Fruit fly (Drosophila melanogaster) whole organism, embryonic: ENCODE results near the gene MICU3.

ENCODE experiments used
- BEAF-32 ChIP-seq: fragments of 200-800 bp; sonication (Bioruptor generic); optimal IDR thresholded peaks from 3 replicates; lab custom pipeline; 2017; ENCODE audit warnings: missing biosample characterization, missing genetic modification characterization, mild to moderate bottlenecking, moderate library complexity, missing genetic modification reagents
- CG10267 ChIP-seq: fragments of 200-800 bp; sonication (Bioruptor generic); optimal IDR thresholded peaks from 2 replicates; lab custom pipeline; 2018; ENCODE audit warnings: missing biosample characterization, mild to moderate bottlenecking, missing genetic modification characterization, moderate library complexity
- CG10654 ChIP-seq: fragments of 200-800 bp; sonication (Bioruptor generic); optimal IDR thresholded peaks from 2 replicates; lab custom pipeline; 2016; ENCODE audit warnings: missing biosample characterization, missing genetic modification characterization
- CG11696 ChIP-seq: fragments of 200-800 bp; sonication (Bioruptor generic); IDR thresholded peaks from 2 replicates; pipeline ENCODE4 v1.3.6; 2022; ENCODE audit warnings: missing biosample characterization, missing genetic modification characterization
- CG13287 ChIP-seq: fragments of 200-800 bp; sonication (Bioruptor generic); IDR thresholded peaks from 2 replicates; pipeline ENCODE4 v1.3.6; 2022; ENCODE audit warnings: missing biosample characterization, missing genetic modification characterization; ENCODE audit not compliant: partially characterized antibody
- CG1647 ChIP-seq: fragments of 200-800 bp; sonication (Bioruptor generic); optimal IDR thresholded peaks from 3 replicates; lab custom pipeline; 2016; ENCODE audit warnings: missing biosample characterization, missing genetic modification characterization
- CG18011 ChIP-seq: fragments of 200-800 bp; sonication (Bioruptor generic); optimal IDR thresholded peaks from 2 replicates; lab custom pipeline; 2017; ENCODE audit warnings: missing biosample characterization, missing genetic modification characterization, mild to moderate bottlenecking, moderate library complexity, missing genotype
- CG2202 ChIP-seq: fragments of 200-800 bp; sonication (Bioruptor generic); optimal IDR thresholded peaks from 2 replicates; lab custom pipeline; 2018; ENCODE audit warnings: missing biosample characterization, mild to moderate bottlenecking, missing genetic modification characterization
- CG30020 ChIP-seq: fragments of 200-800 bp; optimal IDR thresholded peaks from 2 replicates; lab custom pipeline; 2019; ENCODE audit warnings: missing biosample characterization, mild to moderate bottlenecking, missing genetic modification characterization, moderate library complexity
- CG31365 ChIP-seq: fragments of 200-800 bp; sonication (Bioruptor generic); optimal IDR thresholded peaks from 2 replicates; lab custom pipeline; 2018; ENCODE audit warnings: missing biosample characterization, mild to moderate bottlenecking, missing genetic modification characterization
- CG42726 ChIP-seq: fragments of 200-800 bp; sonication (Bioruptor generic); IDR thresholded peaks from 2 replicates; pipeline ENCODE4 v1.3.6; 2022; ENCODE audit warnings: missing biosample characterization, missing genetic modification characterization; ENCODE audit not compliant: partially characterized antibody
- CG5180 ChIP-seq: fragments of 200-800 bp; sonication (Bioruptor generic); optimal IDR thresholded peaks from 3 replicates; lab custom pipeline; 2017; ENCODE audit warnings: missing biosample characterization, missing genetic modification characterization, mild to moderate bottlenecking, moderate library complexity, missing genetic modification reagents
- CG6765 ChIP-seq: fragments of 200-800 bp; sonication (Bioruptor generic); optimal IDR thresholded peaks from 3 replicates; lab custom pipeline; 2017; ENCODE audit warnings: missing biosample characterization, mild to moderate bottlenecking, missing genetic modification characterization
- CG7963 ChIP-seq: fragments of 200-800 bp; sonication (Bioruptor generic); IDR thresholded peaks from 3 replicates; pipeline ENCODE4 v1.3.6; 2022; ENCODE audit warnings: missing biosample characterization, missing genetic modification characterization; ENCODE audit not compliant: partially characterized antibody
- CG8924 ChIP-seq: fragments of 200-800 bp; optimal IDR thresholded peaks from 3 replicates; lab custom pipeline; 2019; ENCODE audit warnings: missing biosample characterization, mild to moderate bottlenecking, missing genetic modification characterization, moderate library complexity
- CG9817 ChIP-seq: fragments of 200-800 bp; sonication (Bioruptor generic); optimal IDR thresholded peaks from 2 replicates; lab custom pipeline; 2018; ENCODE audit warnings: missing biosample characterization, mild to moderate bottlenecking, missing genetic modification characterization, moderate library complexity
- CHES-1-like ChIP-seq: fragments of 200-800 bp; sonication (Bioruptor generic); optimal IDR thresholded peaks from 2 replicates; lab custom pipeline; 2016; ENCODE audit warnings: missing biosample characterization, missing genetic modification characterization
- CoRest ChIP-seq: fragments of 200-800 bp; sonication (Bioruptor generic); optimal IDR thresholded peaks from 3 replicates; lab custom pipeline; 2018; ENCODE audit warnings: missing biosample characterization, mild to moderate bottlenecking, missing genetic modification characterization, moderate library complexity
- D19B ChIP-seq: fragments of 200-800 bp; sonication (Bioruptor generic); optimal IDR thresholded peaks from 2 replicates; lab custom pipeline; 2017; ENCODE audit warnings: missing biosample characterization, mild to moderate bottlenecking, missing genetic modification characterization
- Fer2 ChIP-seq: fragments of 200-800 bp; sonication (Bioruptor generic); optimal IDR thresholded peaks from 2 replicates; lab custom pipeline; 2018; ENCODE audit warnings: missing biosample characterization, mild to moderate bottlenecking, missing genetic modification characterization, moderate library complexity
- Hr3 ChIP-seq: fragments of 200-800 bp; sonication (Bioruptor generic); optimal IDR thresholded peaks from 3 replicates; lab custom pipeline; 2016; ENCODE audit warnings: missing biosample characterization, missing genetic modification characterization
- Hsf ChIP-seq: fragments of 200-800 bp; sonication (Bioruptor generic); optimal IDR thresholded peaks from 3 replicates; lab custom pipeline; 2016; ENCODE audit warnings: missing biosample characterization, missing genetic modification characterization
- Mad ChIP-seq: fragments of 200-800 bp; sonication (Bioruptor generic); optimal IDR thresholded peaks from 2 replicates; lab custom pipeline; 2016; ENCODE audit warnings: missing biosample characterization, missing genetic modification characterization
- NC2α ChIP-seq: fragments of 200-800 bp; sonication (Bioruptor generic); optimal IDR thresholded peaks from 2 replicates; lab custom pipeline; 2016; ENCODE audit warnings: missing biosample characterization, missing genetic modification characterization
- NFAT ChIP-seq: fragments of 200-800 bp; sonication (Bioruptor generic); IDR thresholded peaks from 2 replicates; pipeline ENCODE4 v1.3.6; 2022; ENCODE audit warnings: missing biosample characterization, missing genetic modification characterization
- Oli ChIP-seq: fragments of 200-800 bp; sonication (Bioruptor generic); optimal IDR thresholded peaks from 2 replicates; lab custom pipeline; 2018; ENCODE audit warnings: missing biosample characterization, mild to moderate bottlenecking, missing genetic modification characterization, moderate library complexity
- Side ChIP-seq: fragments of 200-800 bp; sonication (Bioruptor generic); optimal IDR thresholded peaks from 2 replicates; lab custom pipeline; 2016; ENCODE audit warnings: missing biosample characterization, missing genetic modification characterization
- ac ChIP-seq: fragments of 200-800 bp; sonication (Bioruptor generic); optimal IDR thresholded peaks from 3 replicates; lab custom pipeline; 2017; ENCODE audit warnings: missing biosample characterization, mild to moderate bottlenecking, missing genetic modification characterization
- bigmax ChIP-seq: fragments of 200-800 bp; sonication (Bioruptor generic); optimal IDR thresholded peaks from 2 replicates; lab custom pipeline; 2018; ENCODE audit warnings: missing biosample characterization, mild to moderate bottlenecking, missing genetic modification characterization
- bowl ChIP-seq: fragments of 200-800 bp; sonication (Bioruptor generic); IDR thresholded peaks from 2 replicates; pipeline ENCODE4 v1.3.6; 2022; ENCODE audit warnings: missing biosample characterization, missing genetic modification characterization
- chm ChIP-seq: fragments of 200-800 bp; sonication (Bioruptor generic); IDR thresholded peaks from 2 replicates; pipeline ENCODE4 v1.3.6; 2022; ENCODE audit warnings: missing biosample characterization, missing genetic modification characterization
- da ChIP-seq: fragments of 200-800 bp; sonication (Bioruptor generic); optimal IDR thresholded peaks from 2 replicates; lab custom pipeline; 2016; ENCODE audit warnings: missing biosample characterization, missing genetic modification characterization
- dan ChIP-seq: fragments of 200-800 bp; sonication (Bioruptor generic); IDR thresholded peaks from 2 replicates; pipeline ENCODE4 v1.3.6; 2022; ENCODE audit warnings: missing biosample characterization, missing genetic modification characterization
- danr ChIP-seq: fragments of 200-800 bp; sonication (Bioruptor generic); IDR thresholded peaks from 2 replicates; pipeline ENCODE4 v1.3.6; 2022; ENCODE audit warnings: missing biosample characterization, missing genetic modification characterization
- dimm ChIP-seq: fragments of 200-800 bp; sonication (Bioruptor generic); IDR thresholded peaks from 2 replicates; pipeline ENCODE4 v1.3.6; 2022; ENCODE audit warnings: missing biosample characterization, missing genetic modification characterization
- emc ChIP-seq: fragments of 200-800 bp; sonication (Bioruptor generic); optimal IDR thresholded peaks from 2 replicates; lab custom pipeline; 2016; ENCODE audit warnings: missing biosample characterization, missing genetic modification characterization
- gro ChIP-seq: fragments of 200-800 bp; sonication (Bioruptor generic); optimal IDR thresholded peaks from 2 replicates; lab custom pipeline; 2016; ENCODE audit warnings: missing biosample characterization, missing genetic modification characterization
- jing ChIP-seq: fragments of 200-800 bp; sonication (Bioruptor generic); optimal IDR thresholded peaks from 2 replicates; lab custom pipeline; 2018; ENCODE audit warnings: missing biosample characterization, mild to moderate bottlenecking, missing genetic modification characterization
- kni ChIP-seq: fragments of 200-800 bp; sonication (Bioruptor generic); optimal IDR thresholded peaks from 3 replicates; lab custom pipeline; 2017; ENCODE audit warnings: mild to moderate bottlenecking, missing biosample characterization, missing genetic modification reagents, missing genetic modification characterization
- lilli ChIP-seq: fragments of 200-800 bp; sonication (Bioruptor generic); optimal IDR thresholded peaks from 3 replicates; lab custom pipeline; 2016; ENCODE audit warnings: missing biosample characterization, missing genetic modification characterization
- lov ChIP-seq, 2 experiments: fragments of 200-800 bp in 1 of 2; fragments of >200 bp in 1 of 2; sonication (Bioruptor generic) in 1 of 2; IDR thresholded peaks in 1 of 2; optimal IDR thresholded peaks in 1 of 2; 2 replicates in 1 of 2; 3 replicates in 1 of 2; pipeline versions ENCODE4 v1.3.6 to Lab custom; 2017 to 2022; ENCODE audit warnings: missing biosample characterization in 1 of 2, missing genetic modification characterization in 1 of 2
- pho ChIP-seq: fragments of 200-800 bp; sonication (Bioruptor generic); optimal IDR thresholded peaks from 2 replicates; lab custom pipeline; 2016; ENCODE audit warnings: missing biosample characterization, missing genetic modification characterization
- phol ChIP-seq: fragments of 200-800 bp; sonication (Bioruptor generic); optimal IDR thresholded peaks from 3 replicates; lab custom pipeline; 2018; ENCODE audit warnings: missing biosample characterization, mild to moderate bottlenecking, missing genetic modification characterization, moderate library complexity
- scrt ChIP-seq: fragments of 200-800 bp; sonication (Bioruptor generic); optimal IDR thresholded peaks from 2 replicates; lab custom pipeline; 2018; ENCODE audit warnings: missing biosample characterization, mild to moderate bottlenecking, missing genetic modification characterization, moderate library complexity
- tgo ChIP-seq: fragments of 200-800 bp; sonication (Bioruptor generic); IDR thresholded peaks from 3 replicates; pipeline ENCODE4 v1.3.6; 2022; ENCODE audit warnings: missing biosample characterization, missing genetic modification characterization
- tin ChIP-seq: fragments of 200-800 bp; sonication (Bioruptor generic); optimal IDR thresholded peaks from 3 replicates; lab custom pipeline; 2016; ENCODE audit warnings: missing biosample characterization, missing genetic modification characterization
- toy ChIP-seq: fragments of 200-800 bp; sonication (Bioruptor generic); IDR thresholded peaks from 2 replicates; pipeline ENCODE4 v1.3.6; 2022; ENCODE audit warnings: missing biosample characterization, missing genetic modification characterization
- vvl ChIP-seq: fragments of 200-800 bp; sonication (Bioruptor generic); IDR thresholded peaks from 2 replicates; pipeline ENCODE4 v1.3.6; 2022; ENCODE audit warnings: missing biosample characterization, missing genetic modification characterization
- yki ChIP-seq: fragments of >200 bp; optimal IDR thresholded peaks from 3 replicates; lab custom pipeline; 2018

The MICU3 gene

DNA sequence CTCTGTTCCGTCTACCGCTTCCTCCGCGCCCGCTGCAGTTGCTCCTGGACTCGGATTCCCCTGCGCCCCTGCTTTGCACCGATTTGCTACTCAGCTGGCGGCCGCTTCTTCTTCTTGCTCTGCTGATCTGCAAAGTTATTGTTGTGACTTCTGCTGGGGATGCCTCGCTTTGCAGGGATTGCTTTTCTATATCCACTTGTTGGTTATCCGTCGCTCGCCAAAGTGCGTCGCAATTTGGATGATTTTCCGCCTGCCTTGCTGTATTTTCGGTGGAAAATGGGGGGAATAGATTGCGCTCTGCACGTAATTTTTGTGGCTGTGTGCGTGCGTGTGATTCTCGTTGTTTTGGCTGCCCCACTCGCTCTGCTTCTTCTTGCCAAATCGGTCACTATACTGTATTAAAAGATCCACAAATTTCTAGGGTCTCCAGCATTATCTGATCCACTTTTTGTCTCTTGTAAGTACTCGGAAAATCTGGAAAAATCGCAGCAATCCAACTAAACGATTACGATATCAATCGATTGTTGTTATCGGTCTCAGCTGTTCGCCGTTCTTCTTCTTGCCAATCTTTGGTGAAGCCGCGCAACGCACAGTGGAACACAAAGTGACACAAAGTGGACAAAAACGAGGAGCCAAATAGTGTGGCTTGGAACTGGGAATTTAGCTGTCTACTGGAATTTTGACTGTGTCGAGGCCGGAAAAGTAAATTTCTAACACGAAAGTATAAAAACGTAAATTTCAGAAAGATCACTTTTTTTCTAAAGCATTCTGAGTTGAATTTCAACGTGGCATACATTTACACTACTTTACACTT, 56.0 kb downstream of the MICU3 start, which contains the start of gene ClpX (continued):
- TF ChIP-seq bigmax (GFP tag; lab: Kevin White, UChicago) (no peak), NC2α (GFP tag; lab: Kevin White, UChicago) (no peak), danr (GFP tag; lab: Robert Waterston, UW) (no peak), CG1647 (GFP tag; lab: Kevin White, UChicago) (no peak), kni (GFP tag; lab: Kevin White, UChicago) (no peak), toy (GFP tag; lab: Robert Waterston, UW) (no peak), D19B (GFP tag; lab: Kevin White, UChicago) (no peak), tin (GFP tag; lab: Kevin White, UChicago) (no peak), Hr3 (no peak), gro (GFP tag; lab: Kevin White, UChicago) (no peak), phol (tag; lab: Kevin White, UChicago) (no peak), CG5180 (GFP tag; lab: Kevin White, UChicago) (no peak), pho (GFP tag; lab: Kevin White, UChicago) (no peak), NFAT (no peak), CoRest (tag; lab: Kevin White, UChicago) (peak; percentile 16), scrt (no peak), dimm (no peak), jing (no peak), CG6765 (GFP tag; lab: Kevin White, UChicago) (peak; percentile 25), CG7963 (no peak), BEAF-32 (GFP tag; lab: Kevin White, UChicago) (peak; percentile 71), chm (GFP tag; lab: Robert Waterston, UW) (no peak; the same call in 1 of the 2 replicates), CG31365 (tag; lab: Kevin White, UChicago) (peak; percentile 7), dan (GFP tag; lab: Robert Waterston, UW) (no peak), Mad (no peak), da (no peak), ac (GFP tag; lab: Kevin White, UChicago) (no peak), Hsf (GFP tag; lab: Kevin White, UChicago) (no peak), bowl (GFP tag; lab: Robert Waterston, UW) (no peak), CG30020 (tag; lab: Kevin White, UChicago) (no peak), emc (GFP tag; lab: Kevin White, UChicago) (no peak), CG11696 (GFP tag; lab: Robert Waterston, UW) (no peak), vvl (GFP tag; lab: Robert Waterston, UW) (0 out of 2 replicates have a peak, but pooled peaks have one; percentile 26), lilli (GFP tag; lab: Kevin White, UChicago) (peak; percentile 5), CG42726 (peak; percentile 46; the same call in 1 of the 2 replicates), CG18011 (GFP tag; lab: Kevin White, UChicago) (no peak), lov (optimal IDR thresholded peaks at IDR 0.05; lab: Kevin White, UChicago) (no peak), lov (GFP tag; IDR thresholded peaks at IDR 0.05; lab: Robert Waterston, UW) (no peak), tgo (no peak), CG10267 (tag; lab: Kevin White, UChicago) (peak; percentile 12), Side (no peak), CG8924 (tag; lab: Kevin White, UChicago) (no peak), CG9817 (tag; lab: Kevin White, UChicago) (no peak), Fer2 (tag; lab: Kevin White, UChicago) (no peak), Oli (tag; lab: Kevin White, UChicago) (no peak), CHES-1-like (GFP tag; lab: Kevin White, UChicago) (no peak), CG2202 (tag; lab: Kevin White, UChicago) (no peak), CG13287 (GFP tag; lab: Robert Waterston, UW) (peak; percentile 80), CG10654 (GFP tag; lab: Kevin White, UChicago) (no peak), yki (lab: Kevin White, UChicago) (no peak)
